Worm (Caenorhabditis elegans) whole organism, midembryonic: ENCODE measurements around the gene K02D3.2.

Source experiments
- med-1 ChIP-seq: sonication (generic microtip); optimal IDR thresholded peaks from 2 replicates; lab custom pipeline; 2017; ENCODE audit warnings: missing genetic modification characterization, mild to moderate bottlenecking, missing compliant biosample characterization, antibody characterized with exemption, missing genetic modification reagents; ENCODE audit not compliant: insufficient read depth
- ref-1 ChIP-seq: fragments of 200-800 bp; sonication (Bioruptor generic); conservative IDR thresholded peaks from 2 replicates; pipeline ENCODE4 v1.3.6; 2022; ENCODE audit warnings: missing genetic modification reagents, missing genetic modification characterization, missing compliant biosample characterization
- ztf-29 ChIP-seq: fragments of 200-800 bp; sonication (Bioruptor generic); IDR thresholded peaks from 2 replicates; pipeline ENCODE4 v1.3.6; 2022; ENCODE audit warnings: missing genetic modification reagents, missing genetic modification characterization, missing compliant biosample characterization

DNA sequence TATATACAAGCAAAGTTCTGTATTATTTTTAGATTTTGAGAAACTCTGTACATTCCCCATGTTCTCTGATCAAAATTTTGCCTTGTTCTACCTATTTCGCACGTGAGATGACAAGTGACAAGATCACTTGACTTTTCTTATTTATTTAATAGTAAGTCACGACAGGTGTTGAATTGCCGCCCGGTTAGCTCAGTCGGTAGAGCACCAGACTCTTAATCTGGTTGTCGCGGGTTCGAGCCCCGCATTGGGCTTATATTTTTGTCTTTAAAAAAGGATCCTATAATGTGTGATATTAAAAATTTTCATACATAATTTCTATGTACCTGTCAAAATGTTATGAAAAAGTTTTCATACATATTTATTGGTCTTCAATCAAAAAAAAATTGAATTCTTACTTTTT, 2.9 kb upstream of the K02D3.2 start:
- TF ChIP-seq med-1 (GFP tag; lab: Kevin White, UChicago) = no peak
- TF ChIP-seq ref-1 (GFP tag; lab: Robert Waterston, UW) = no peak
- TF ChIP-seq ztf-29 = no peak
